Fruit fly (Drosophila melanogaster) whole organism, adult: ENCODE results near the gene CG42693.

Experiments used
- CG33017 ChIP-seq: fragments of 200-800 bp; sonication (Bioruptor generic); optimal IDR thresholded peaks from 2 replicates; lab custom pipeline; 2018; ENCODE audit warnings: missing biosample characterization, mild to moderate bottlenecking, missing genetic modification characterization, moderate library complexity
- CG5204 ChIP-seq: fragments of 200-800 bp; sonication (Bioruptor generic); optimal IDR thresholded peaks from 2 replicates; lab custom pipeline; 2016; ENCODE audit warnings: missing biosample characterization, missing genetic modification characterization
- CG7045 ChIP-seq: fragments of 200-800 bp; sonication (Bioruptor generic); optimal IDR thresholded peaks from 2 replicates; lab custom pipeline; 2017; ENCODE audit warnings: missing biosample characterization, mild to moderate bottlenecking, missing genetic modification characterization
- CG7101 ChIP-seq: fragments of 200-800 bp; sonication (Bioruptor generic); optimal IDR thresholded peaks from 2 replicates; lab custom pipeline; 2018; ENCODE audit warnings: missing biosample characterization, mild to moderate bottlenecking, missing genetic modification characterization, moderate library complexity
- Crg-1 ChIP-seq: fragments of 200-800 bp; sonication (Bioruptor generic); optimal IDR thresholded peaks from 2 replicates; lab custom pipeline; 2016; ENCODE audit warnings: missing biosample characterization, missing genetic modification characterization
- toe ChIP-seq: fragments of 200-800 bp; sonication (Bioruptor generic); optimal IDR thresholded peaks from 2 replicates; lab custom pipeline; 2016; ENCODE audit warnings: missing biosample characterization, missing genetic modification characterization

DNA sequence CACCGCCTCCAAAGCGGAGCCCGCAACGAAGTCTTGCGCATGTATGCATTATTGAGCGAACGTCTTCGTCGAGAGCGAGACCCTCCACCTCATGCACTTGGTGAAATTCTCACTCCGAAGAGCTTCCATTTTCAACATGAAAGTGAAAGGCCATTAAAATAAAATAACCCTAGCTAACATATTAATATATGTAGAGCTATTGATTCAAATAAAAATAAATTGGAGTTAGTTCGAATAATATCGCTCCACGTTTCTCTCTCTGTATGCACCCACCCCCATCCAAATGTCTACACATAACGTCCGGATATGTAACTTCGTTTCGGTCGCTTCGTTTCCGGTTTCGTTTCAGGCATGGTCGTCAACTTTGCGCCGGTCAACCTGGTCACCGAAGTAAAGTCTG is 33.1 kb upstream of the CG42693 start:
- TF ChIP-seq CG5204 (GFP tag; lab: Kevin White, UChicago), result no peak
- peak; percentile 5 for TF ChIP-seq CG33017 (tag; lab: Kevin White, UChicago)
- no peak for TF ChIP-seq CG7045 (GFP tag; lab: Kevin White, UChicago)
- no peak for TF ChIP-seq CG7101 (tag; lab: Kevin White, UChicago)
- no peak for TF ChIP-seq toe (GFP tag; lab: Kevin White, UChicago)
- no peak for TF ChIP-seq Crg-1
